Fruit fly (Drosophila melanogaster): Measurements from ENCODE around the gene CG43867.

DNA sequence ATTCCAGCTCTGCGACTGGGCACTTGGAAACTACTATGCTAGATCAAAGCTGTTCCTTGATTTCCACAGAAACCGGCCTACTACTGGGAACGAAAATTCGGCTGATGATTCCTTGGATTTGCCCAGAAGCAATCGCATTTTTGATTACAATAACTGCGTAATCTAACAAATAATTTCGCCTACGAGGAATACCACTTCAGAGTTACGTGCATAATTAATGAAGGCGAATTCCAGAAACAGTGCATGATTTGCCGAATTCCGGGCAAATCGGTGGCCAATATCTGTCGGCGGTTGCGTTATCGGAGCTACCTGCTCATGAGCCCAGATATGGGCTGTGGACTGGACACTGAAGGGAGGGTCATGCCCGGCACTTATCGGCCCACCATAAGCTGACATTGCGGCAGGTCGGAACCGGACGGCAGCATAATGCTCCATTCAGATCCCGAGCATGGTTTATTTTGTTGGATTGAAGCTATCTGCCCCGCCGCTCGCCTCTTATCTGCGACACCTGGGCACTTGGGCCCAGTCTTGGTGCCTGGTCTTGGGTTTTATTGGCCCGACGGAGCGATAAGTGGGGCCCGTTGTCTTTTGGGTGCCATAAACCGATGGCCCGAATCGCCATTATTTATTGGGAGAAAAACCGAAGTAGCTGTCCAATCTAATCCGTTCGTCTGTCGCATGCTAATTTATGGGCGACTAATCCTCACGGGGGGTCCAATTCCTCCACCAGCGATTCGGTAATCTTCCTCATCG is 2.4 kb upstream of the CG43867 start, which contains the start of gene CG3708:
- TF ChIP-seq CG32121 (GFP tag; IDR thresholded peaks at IDR 0.05) (no peak), CG12605 (GFP tag; IDR thresholded peaks at IDR 0.05) (no peak), fd96Ca (GFP tag; IDR thresholded peaks at IDR 0.05) (no peak), CG9948 (tag; optimal IDR thresholded peaks at IDR 0.05) (no peak), EcR (GFP tag; optimal IDR thresholded peaks at IDR 0.05) (no peak)
